Worm (Caenorhabditis elegans) whole organism, mixed stage, embryonic: ENCODE data around the gene Y50D4A.4.

Experiments used
- blmp-1 ChIP-seq: fragments of 150-350 bp; optimal IDR thresholded peaks from 2 replicates; lab custom pipeline; 2014; ENCODE audit warnings: missing biosample characterization, missing genetic modification characterization
- ces-1 ChIP-seq: fragments of 150-350 bp; optimal IDR thresholded peaks from 2 replicates; lab custom pipeline; 2014; ENCODE audit warnings: missing biosample characterization, missing genetic modification reagents, missing genetic modification characterization
- mep-1 ChIP-seq: fragments of 150-350 bp; optimal IDR thresholded peaks from 2 replicates; lab custom pipeline; 2017; ENCODE audit warnings: missing biosample characterization, missing genetic modification reagents, missing genetic modification characterization, inconsistent platforms
- nhr-12 ChIP-seq: fragments of 150-350 bp; optimal IDR thresholded peaks from 2 replicates; lab custom pipeline; 2014; ENCODE audit warnings: missing biosample characterization, missing genetic modification characterization
- nhr-2 ChIP-seq: fragments of 150-350 bp; optimal IDR thresholded peaks from 2 replicates; lab custom pipeline; 2014; ENCODE audit warnings: missing biosample characterization, missing genetic modification characterization
- nhr-237 ChIP-seq: fragments of 150-350 bp; optimal IDR thresholded peaks from 2 replicates; lab custom pipeline; 2014; ENCODE audit warnings: missing biosample characterization, missing genetic modification characterization
- nhr-76 ChIP-seq: sonication (generic microtip); optimal IDR thresholded peaks from 2 replicates; lab custom pipeline; 2017; ENCODE audit warnings: missing biosample characterization, missing genetic modification characterization

DNA sequence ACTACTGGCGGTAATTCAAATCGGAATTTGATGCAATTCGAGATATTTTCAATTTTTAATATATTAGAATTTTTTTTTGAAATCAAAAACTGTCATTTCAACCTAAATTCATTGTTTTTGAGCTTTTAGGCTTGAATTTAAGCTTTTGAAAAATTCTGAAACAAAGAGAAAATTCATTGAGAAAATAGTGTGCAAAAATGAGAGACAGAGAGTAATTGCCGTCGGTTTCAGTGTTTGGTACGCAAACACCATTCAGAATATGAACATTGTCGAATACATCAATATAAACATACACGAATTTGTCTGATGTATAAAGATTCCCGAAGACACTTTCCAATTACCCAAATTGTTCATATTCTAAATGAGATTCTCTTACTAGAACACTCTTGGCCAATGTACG lies 5.8 kb upstream of the Y50D4A.4 start:
- TF ChIP-seq nhr-237 (tag; lab: Kevin White, UChicago): no peak
- no peak for TF ChIP-seq nhr-12 (tag; lab: Kevin White, UChicago)
- no peak for TF ChIP-seq nhr-2 (tag; lab: Kevin White, UChicago)
- no peak for TF ChIP-seq mep-1
- TF ChIP-seq nhr-76: no peak
- TF ChIP-seq ces-1 (GFP tag; lab: Kevin White, UChicago): no peak
- no peak for TF ChIP-seq blmp-1 (tag; lab: Kevin White, UChicago)
